Worm (Caenorhabditis elegans) whole organism, early embryonic: ENCODE measurements around the gene C13G5.2.

Experiments
- B0310.2 ChIP-seq: sonication (generic microtip); optimal IDR thresholded peaks from 2 replicates; lab custom pipeline; 2016; ENCODE audit warnings: mild to moderate bottlenecking, missing genetic modification characterization, missing compliant biosample characterization
- aly-1 ChIP-seq: sonication (generic microtip); optimal IDR thresholded peaks from 2 replicates; lab custom pipeline; 2016; ENCODE audit warnings: missing genetic modification characterization, missing compliant biosample characterization
- ama-1 ChIP-seq: fragments of 150-350 bp; optimal IDR thresholded peaks from 2 replicates; lab custom pipeline; 2014
- ceh-13 ChIP-seq: fragments of 200-800 bp; sonication (Bioruptor generic); optimal IDR thresholded peaks from 2 replicates; lab custom pipeline; 2018; ENCODE audit warnings: mild to moderate bottlenecking, missing genetic modification characterization, missing compliant biosample characterization
- hmg-4 ChIP-seq: fragments of 200-800 bp; sonication (Bioruptor generic); optimal IDR thresholded peaks from 2 replicates; lab custom pipeline; 2018; ENCODE audit warnings: mild to moderate bottlenecking, missing genetic modification characterization, missing compliant biosample characterization
- pes-1 ChIP-seq: fragments of 200-800 bp; sonication (Bioruptor generic); IDR thresholded peaks from 2 replicates; pipeline ENCODE4 v1.3.6; 2022; ENCODE audit warnings: missing genetic modification reagents, missing genetic modification characterization, missing compliant biosample characterization
- sea-1 ChIP-seq: fragments of 200-800 bp; sonication (Bioruptor generic); conservative IDR thresholded peaks from 2 replicates; pipeline ENCODE4 v1.3.6; 2022; ENCODE audit warnings: missing genetic modification characterization, missing compliant biosample characterization

- TF ChIP-seq ama-1 (lab: Kevin White, UChicago) (no peak), sea-1 (no peak), hmg-4 (no peak), B0310.2 (tag; lab: Kevin White, UChicago) (no peak), pes-1 (GFP tag; lab: Robert Waterston, UW) (no peak), ceh-13 (GFP tag; lab: Kevin White, UChicago) (no peak), aly-1 (tag; lab: Kevin White, UChicago) (no peak)
Measured at ce11 chrIII:8652112-8652694, 33.9 kb upstream of the C13G5.2 start.
